Worm (Caenorhabditis elegans): ENCODE data around the gene hot-8.

- TF ChIP-seq snpc-4 (tag; optimal IDR thresholded peaks at IDR 0.05), result no peak
- TF ChIP-seq lin-13 (GFP tag; optimal IDR thresholded peaks at IDR 0.05), result no peak
- TF ChIP-seq nhr-76 (tag; optimal IDR thresholded peaks at IDR 0.05), result no peak
- TF ChIP-seq zag-1 (tag; optimal IDR thresholded peaks at IDR 0.05), result no peak
- TF ChIP-seq egl-27 (tag; optimal IDR thresholded peaks at IDR 0.05), result no peak
- no peak for TF ChIP-seq nhr-12 (tag; optimal IDR thresholded peaks at IDR 0.05)
- no peak for TF ChIP-seq lin-39 (tag; optimal IDR thresholded peaks at IDR 0.05)
- TF ChIP-seq F16B12.6 (tag; optimal IDR thresholded peaks at IDR 0.05), result no peak
- no peak for TF ChIP-seq fkh-10 (GFP tag; optimal IDR thresholded peaks at IDR 0.05)
- TF ChIP-seq skn-1 (tag; optimal IDR thresholded peaks at IDR 0.05), result no peak
- no peak for TF ChIP-seq ceh-82 (tag; optimal IDR thresholded peaks at IDR 0.05)
- TF ChIP-seq ztf-11 (tag; optimal IDR thresholded peaks at IDR 0.05), result no peak
- no peak for TF ChIP-seq ama-1 (optimal IDR thresholded peaks at IDR 0.05)
- TF ChIP-seq mep-1 (tag; optimal IDR thresholded peaks at IDR 0.05), result no peak
Measured at ce11 chrX:1222391-1222790, 42.3 kb downstream of the hot-8 start.

Data from whole organism, L1 larva.